Fruit fly (Drosophila melanogaster) whole organism, pupa: ENCODE results near the gene iav.

ENCODE experiments used
- CG10348 ChIP-seq: fragments of 200-800 bp; sonication (Bioruptor generic); IDR thresholded peaks from 2 replicates; pipeline ENCODE4 v1.3.6; 2022; ENCODE audit warnings: missing biosample characterization, missing genetic modification characterization
- CG12605 ChIP-seq: fragments of 200-800 bp; sonication (Bioruptor generic); IDR thresholded peaks from 2 replicates; pipeline ENCODE4 v1.3.6; 2022; ENCODE audit warnings: missing biosample characterization, missing genetic modification characterization
- CG14655 ChIP-seq: fragments of 200-800 bp; sonication (Bioruptor generic); optimal IDR thresholded peaks from 3 replicates; lab custom pipeline; 2017; ENCODE audit warnings: mild to moderate bottlenecking, missing biosample characterization, missing genetic modification reagents, missing genetic modification characterization
- CG15710 ChIP-seq: fragments of 200-800 bp; sonication (Bioruptor generic); optimal IDR thresholded peaks from 2 replicates; lab custom pipeline; 2018; ENCODE audit warnings: missing biosample characterization, mild to moderate bottlenecking, missing genetic modification characterization, moderate library complexity
- CG17806 ChIP-seq: fragments of 200-800 bp; sonication (Bioruptor generic); optimal IDR thresholded peaks from 2 replicates; lab custom pipeline; 2018; ENCODE audit warnings: missing biosample characterization, mild to moderate bottlenecking, missing genetic modification characterization, moderate library complexity
- CG32121 ChIP-seq: fragments of 200-800 bp; sonication (Bioruptor generic); IDR thresholded peaks from 2 replicates; pipeline ENCODE4 v1.3.6; 2022; ENCODE audit warnings: missing biosample characterization, missing genetic modification characterization
- CG34367 ChIP-seq: fragments of 200-800 bp; sonication (Bioruptor generic); optimal IDR thresholded peaks from 2 replicates; lab custom pipeline; 2018; ENCODE audit warnings: missing biosample characterization, mild to moderate bottlenecking, missing genetic modification characterization
- CG4496 ChIP-seq: fragments of 200-800 bp; sonication (Bioruptor generic); IDR thresholded peaks from 3 replicates; pipeline ENCODE4 v1.3.6; 2022; ENCODE audit warnings: missing biosample characterization, missing genetic modification characterization
- CG8159 ChIP-seq: fragments of 200-800 bp; sonication (Bioruptor generic); optimal IDR thresholded peaks from 3 replicates; lab custom pipeline; 2018; ENCODE audit warnings: missing biosample characterization, mild to moderate bottlenecking, missing genetic modification characterization, moderate library complexity
- EcR ChIP-seq: fragments of 200-800 bp; sonication (Bioruptor generic); optimal IDR thresholded peaks from 3 replicates; lab custom pipeline; 2019; ENCODE audit warnings: missing biosample characterization, missing genetic modification characterization, mild to moderate bottlenecking, moderate library complexity, missing genetic modification reagents
- Ets98B ChIP-seq: fragments of 200-800 bp; sonication (Bioruptor generic); IDR thresholded peaks from 2 replicates; pipeline ENCODE4 v1.3.6; 2022; ENCODE audit warnings: missing biosample characterization, missing genetic modification characterization
- Pif1B ChIP-seq: fragments of 200-800 bp; sonication (Bioruptor generic); optimal IDR thresholded peaks from 3 replicates; lab custom pipeline; 2016; ENCODE audit warnings: missing biosample characterization, missing genetic modification characterization
- gl ChIP-seq: fragments of 200-800 bp; sonication (Bioruptor generic); optimal IDR thresholded peaks from 2 replicates; lab custom pipeline; 2018; ENCODE audit warnings: missing biosample characterization, mild to moderate bottlenecking, missing genetic modification characterization
- rn ChIP-seq: fragments of 200-800 bp; sonication (Bioruptor generic); IDR thresholded peaks from 2 replicates; pipeline ENCODE4 v1.3.6; 2022; ENCODE audit warnings: missing biosample characterization, missing genetic modification characterization

DNA sequence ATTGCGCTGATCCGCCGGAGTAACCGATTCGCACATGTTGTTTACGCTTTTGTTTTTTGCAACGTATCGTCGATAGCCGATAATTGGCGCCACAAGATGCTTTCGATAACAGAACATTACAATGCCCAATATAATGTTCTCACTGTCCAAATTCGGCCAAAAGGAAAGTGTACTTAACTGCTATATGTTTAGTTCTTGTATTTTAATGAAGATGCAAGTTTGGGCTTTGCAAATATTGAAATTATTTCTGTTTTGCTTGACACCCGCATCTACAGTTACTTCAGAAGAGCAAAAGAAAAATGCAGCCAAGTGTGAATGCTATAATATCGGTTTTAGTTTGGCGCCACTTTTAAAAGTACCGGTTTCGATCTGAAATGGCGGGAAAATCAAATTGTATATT is 38.8 kb downstream of the iav start:
- TF ChIP-seq EcR (GFP tag; lab: Kevin White, UChicago) (peak; percentile 47), CG4496 (GFP tag; lab: Robert Waterston, UW) (peak; percentile 93), CG17806 (tag; lab: Kevin White, UChicago) (peak; percentile 90), CG8159 (tag; lab: Kevin White, UChicago) (peak; percentile 93), CG15710 (tag; lab: Kevin White, UChicago) (peak; percentile 92), CG34367 (peak; percentile 91), gl (tag; lab: Kevin White, UChicago) (peak; percentile 81), CG10348 (GFP tag; lab: Robert Waterston, UW) (peak; percentile 76), CG14655 (GFP tag; lab: Kevin White, UChicago) (peak; percentile 93), CG12605 (peak; percentile 78), rn (peak; percentile 68), Ets98B (GFP tag; lab: Robert Waterston, UW) (peak; percentile 85), CG32121 (GFP tag; lab: Robert Waterston, UW) (peak; percentile 87), Pif1B (peak; percentile 88)
